Worm (Caenorhabditis elegans) whole organism, mixed stage, embryonic: ENCODE measurements around the gene fbxa-9.

ENCODE experiments used
- ceh-43 ChIP-seq: fragments of 200-800 bp; sonication (Bioruptor generic); optimal IDR thresholded peaks from 2 replicates; lab custom pipeline; 2018; ENCODE audit warnings: mild to moderate bottlenecking, missing genetic modification characterization, moderate library complexity, missing compliant biosample characterization
- ceh-83 ChIP-seq: fragments of 200-800 bp; sonication (Bioruptor generic); optimal IDR thresholded peaks from 2 replicates; lab custom pipeline; 2018; ENCODE audit warnings: mild to moderate bottlenecking, missing genetic modification characterization, missing compliant biosample characterization
- elt-3 ChIP-seq: fragments of 150-350 bp; optimal IDR thresholded peaks from 2 replicates; lab custom pipeline; 2014; ENCODE audit warnings: missing biosample characterization, missing genetic modification characterization
- mab-5 ChIP-seq: fragments of 150-350 bp; optimal IDR thresholded peaks from 2 replicates; lab custom pipeline; 2014; ENCODE audit warnings: missing biosample characterization, missing genetic modification characterization
- nhr-12 ChIP-seq: fragments of 150-350 bp; optimal IDR thresholded peaks from 2 replicates; lab custom pipeline; 2014; ENCODE audit warnings: missing biosample characterization, missing genetic modification characterization
- nhr-237 ChIP-seq: fragments of 150-350 bp; optimal IDR thresholded peaks from 2 replicates; lab custom pipeline; 2014; ENCODE audit warnings: missing biosample characterization, missing genetic modification characterization
- nhr-28 ChIP-seq: fragments of 150-350 bp; optimal IDR thresholded peaks from 2 replicates; lab custom pipeline; 2014; ENCODE audit warnings: missing biosample characterization, missing genetic modification characterization
- pha-4 ChIP-seq: fragments of 150-350 bp; optimal IDR thresholded peaks from 2 replicates; lab custom pipeline; 2018; ENCODE audit warnings: missing biosample characterization, missing genetic modification reagents, missing genetic modification characterization
- sptf-1 ChIP-seq: sonication (generic microtip); optimal IDR thresholded peaks from 2 replicates; lab custom pipeline; 2017; ENCODE audit warnings: mild to moderate bottlenecking, missing genetic modification characterization, moderate library complexity, missing compliant biosample characterization
- unc-39 ChIP-seq: fragments of 150-350 bp; optimal IDR thresholded peaks from 2 replicates; lab custom pipeline; 2014; ENCODE audit warnings: missing biosample characterization, missing genetic modification characterization
- unc-62 ChIP-seq: fragments of 150-350 bp; optimal IDR thresholded peaks from 2 replicates; lab custom pipeline; 2014; ENCODE audit warnings: missing biosample characterization, missing genetic modification reagents, missing genetic modification characterization
- ztf-11 ChIP-seq: fragments of 150-350 bp; optimal IDR thresholded peaks from 2 replicates; lab custom pipeline; 2014; ENCODE audit warnings: missing biosample characterization, missing genetic modification characterization

- no peak for TF ChIP-seq nhr-28 (tag; lab: Kevin White, UChicago)
- no peak for TF ChIP-seq ztf-11
- TF ChIP-seq pha-4 (tag; lab: Kevin White, UChicago): no peak
- no peak for TF ChIP-seq nhr-12
- no peak for TF ChIP-seq ceh-43 (GFP tag; lab: Kevin White, UChicago)
- no peak for TF ChIP-seq mab-5 (tag; lab: Kevin White, UChicago)
- no peak for TF ChIP-seq ceh-83
- TF ChIP-seq nhr-237 (tag; lab: Kevin White, UChicago): no peak
- no peak for TF ChIP-seq unc-39
- TF ChIP-seq unc-62 (GFP tag; lab: Kevin White, UChicago): no peak
- TF ChIP-seq elt-3 (tag; lab: Kevin White, UChicago): no peak
- no peak for TF ChIP-seq sptf-1 (tag; lab: Kevin White, UChicago)
Measured at ce11 chrIII:2265986-2266701, at the start of gene fbxa-9.
